Fruit fly (Drosophila melanogaster): Measurements from ENCODE around the gene prage.

prage gene

dm6 chrX:1773532-1774346, at the start of gene prage, which contains the start of gene Adar (continued):
- TF ChIP-seq Hr39 (optimal IDR thresholded peaks at IDR 0.05) (no peak), yki (optimal IDR thresholded peaks at IDR 0.05) (no peak), CG3407 (GFP tag; optimal IDR thresholded peaks at IDR 0.05) (no peak), Pdp1 (GFP tag; optimal IDR thresholded peaks at IDR 0.05) (peak in 1 of 2 experiments; percentile 49), lab (GFP tag; optimal IDR thresholded peaks at IDR 0.05) (no peak), CG4730 (GFP tag; IDR thresholded peaks at IDR 0.05) (no peak), ase (GFP tag; IDR thresholded peaks at IDR 0.05) (no peak), Blimp-1 (GFP tag; optimal IDR thresholded peaks at IDR 0.05) (no peak), mirr (GFP tag; optimal IDR thresholded peaks at IDR 0.05) (no peak), prd (optimal IDR thresholded peaks at IDR 0.05) (no peak), prd (GFP tag; IDR thresholded peaks at IDR 0.05) (no peak), CG6683 (GFP tag; optimal IDR thresholded peaks at IDR 0.05) (no peak), CG6254 (GFP tag; optimal IDR thresholded peaks at IDR 0.05) (no peak), CG3281 (GFP tag; optimal IDR thresholded peaks at IDR 0.05) (no peak), CG2199 (GFP tag; IDR thresholded peaks at IDR 0.05) (no peak), CG4707 (GFP tag; optimal IDR thresholded peaks at IDR 0.05) (no peak), CG31441 (GFP tag; IDR thresholded peaks at IDR 0.05) (no peak), CG12659 (GFP tag; optimal IDR thresholded peaks at IDR 0.05) (peak; percentile 15), CG8388 (GFP tag; optimal IDR thresholded peaks at IDR 0.05) (peak; percentile 98), CG10431 (GFP tag; optimal IDR thresholded peaks at IDR 0.05) (no peak), ci (GFP tag; IDR thresholded peaks at IDR 0.05) (no peak), dmrt11E (tag; optimal IDR thresholded peaks at IDR 0.05) (no peak), MBD-R2 (GFP tag; IDR thresholded peaks at IDR 0.05) (no peak; the same call in 1 of the 2 replicates), HmgZ (tag; optimal IDR thresholded peaks at IDR 0.05) (no peak), wek (GFP tag; optimal IDR thresholded peaks at IDR 0.05) (peak; percentile 20), HmgD (GFP tag; optimal IDR thresholded peaks at IDR 0.05) (no peak), HLH54F (GFP tag; optimal IDR thresholded peaks at IDR 0.05) (no peak), tgo (GFP tag; IDR thresholded peaks at IDR 0.05) (no peak), maf-S (GFP tag; optimal IDR thresholded peaks at IDR 0.05) (no peak), CG2889 (GFP tag; IDR thresholded peaks at IDR 0.05) (no peak), sqz (GFP tag; optimal IDR thresholded peaks at IDR 0.05) (peak; percentile 52), ab (GFP tag; optimal IDR thresholded peaks at IDR 0.05) (no peak), CG31388 (GFP tag; optimal IDR thresholded peaks at IDR 0.05) (no peak), kni (GFP tag; optimal IDR thresholded peaks at IDR 0.05) (peak; percentile 14), dan (GFP tag; IDR thresholded peaks at IDR 0.05) (no peak), ewg (GFP tag; optimal IDR thresholded peaks at IDR 0.05) (no peak), lov (optimal IDR thresholded peaks at IDR 0.05) (no peak), lov (GFP tag; IDR thresholded peaks at IDR 0.05) (no peak), CG17568 (GFP tag; optimal IDR thresholded peaks at IDR 0.05) (no peak), CG11560 (tag; IDR thresholded peaks at IDR 0.05) (no peak), caup (GFP tag; optimal IDR thresholded peaks at IDR 0.05; ENCODE audit: severe bottlenecking) (no peak), pnt (GFP tag; optimal IDR thresholded peaks at IDR 0.05) (no peak), hb (GFP tag; IDR thresholded peaks at IDR 0.05; ENCODE audit: partially characterized antibody) (peak; percentile 53; the same call in 1 of the 3 replicates), Fer3 (tag; optimal IDR thresholded peaks at IDR 0.05) (no peak), pzg (GFP tag; optimal IDR thresholded peaks at IDR 0.05) (peak; percentile 54), NC2α (GFP tag; optimal IDR thresholded peaks at IDR 0.05) (no peak), vnd (GFP tag; IDR thresholded peaks at IDR 0.05; ENCODE audit: partially characterized antibody) (peak; percentile 73), CG4820 (GFP tag; optimal IDR thresholded peaks at IDR 0.05) (no peak), CG13894 (tag; optimal IDR thresholded peaks at IDR 0.05) (no peak), ssp (GFP tag; IDR thresholded peaks at IDR 0.05) (0 out of 2 replicates have a peak, but pooled peaks have one; percentile 10)

Data from whole organism, embryonic.